Fruit fly (Drosophila melanogaster) whole organism, embryonic: ENCODE results near the gene Sur-8.

Experiments used
- ATbp ChIP-seq: fragments of 200-800 bp; sonication (Bioruptor generic); optimal IDR thresholded peaks from 2 replicates; lab custom pipeline; 2017; ENCODE audit warnings: missing biosample characterization, mild to moderate bottlenecking, missing genetic modification characterization, missing genetic modification reagents
- Abd-B ChIP-seq: fragments of 200-800 bp; sonication (Bioruptor generic); optimal IDR thresholded peaks from 2 replicates; lab custom pipeline; 2018; ENCODE audit warnings: missing biosample characterization, mild to moderate bottlenecking, missing genetic modification characterization, moderate library complexity
- BEAF-32 ChIP-seq: fragments of 200-800 bp; sonication (Bioruptor generic); optimal IDR thresholded peaks from 3 replicates; lab custom pipeline; 2017; ENCODE audit warnings: missing biosample characterization, missing genetic modification characterization, mild to moderate bottlenecking, moderate library complexity, missing genetic modification reagents
- CG10321 ChIP-seq: fragments of 200-800 bp; sonication (Bioruptor generic); IDR thresholded peaks from 2 replicates; pipeline ENCODE4 v1.3.6; 2022; ENCODE audit warnings: missing biosample characterization, missing genetic modification characterization
- CG10431 ChIP-seq: fragments of 200-800 bp; sonication (Bioruptor generic); optimal IDR thresholded peaks from 3 replicates; lab custom pipeline; 2018; ENCODE audit warnings: missing biosample characterization, mild to moderate bottlenecking, missing genetic modification characterization
- CG10654 ChIP-seq: fragments of 200-800 bp; sonication (Bioruptor generic); optimal IDR thresholded peaks from 2 replicates; lab custom pipeline; 2016; ENCODE audit warnings: missing biosample characterization, missing genetic modification characterization
- CG10979 ChIP-seq: fragments of 200-800 bp; sonication (Bioruptor generic); optimal IDR thresholded peaks from 2 replicates; lab custom pipeline; 2018; ENCODE audit warnings: missing biosample characterization, mild to moderate bottlenecking, missing genetic modification characterization, moderate library complexity
- CG11695 ChIP-seq: fragments of 200-800 bp; sonication (Bioruptor generic); IDR thresholded peaks from 3 replicates; pipeline ENCODE4 v1.3.6; 2022; ENCODE audit warnings: missing biosample characterization, missing genetic modification characterization
- CG14667 ChIP-seq: fragments of 200-800 bp; sonication (Bioruptor generic); IDR thresholded peaks from 2 replicates; pipeline ENCODE4 v1.3.6; 2022; ENCODE audit warnings: missing biosample characterization, missing genetic modification characterization
- CG15601 ChIP-seq: fragments of 200-800 bp; sonication (Bioruptor generic); optimal IDR thresholded peaks from 3 replicates; lab custom pipeline; 2019; ENCODE audit warnings: missing biosample characterization, mild to moderate bottlenecking, missing genetic modification characterization, moderate library complexity
- CG1792 ChIP-seq: fragments of 200-800 bp; sonication (Bioruptor generic); optimal IDR thresholded peaks from 2 replicates; lab custom pipeline; 2016; ENCODE audit warnings: missing biosample characterization, missing genetic modification characterization
- CG18262 ChIP-seq: fragments of 200-800 bp; optimal IDR thresholded peaks from 3 replicates; lab custom pipeline; 2019; ENCODE audit warnings: missing biosample characterization, mild to moderate bottlenecking, missing genetic modification characterization, moderate library complexity
- CG2202 ChIP-seq: fragments of 200-800 bp; sonication (Bioruptor generic); optimal IDR thresholded peaks from 2 replicates; lab custom pipeline; 2018; ENCODE audit warnings: missing biosample characterization, mild to moderate bottlenecking, missing genetic modification characterization
- CG2712 ChIP-seq: fragments of 200-800 bp; optimal IDR thresholded peaks from 3 replicates; lab custom pipeline; 2019; ENCODE audit warnings: missing biosample characterization, mild to moderate bottlenecking, missing genetic modification characterization, moderate library complexity
- CG31441 ChIP-seq: fragments of 200-800 bp; sonication (Bioruptor generic); IDR thresholded peaks from 2 replicates; pipeline ENCODE4 v1.3.6; 2022; ENCODE audit warnings: missing biosample characterization, missing genetic modification characterization
- CG3407 ChIP-seq: fragments of 200-800 bp; sonication (Bioruptor generic); optimal IDR thresholded peaks from 2 replicates; lab custom pipeline; 2018; ENCODE audit warnings: missing biosample characterization, mild to moderate bottlenecking, missing genetic modification characterization
- CG34422 ChIP-seq: fragments of 200-800 bp; sonication (Bioruptor generic); IDR thresholded peaks from 3 replicates; pipeline ENCODE4 v1.3.6; 2022; ENCODE audit warnings: missing biosample characterization, missing genetic modification characterization
- CG3847 ChIP-seq: fragments of 200-800 bp; sonication (Bioruptor generic); IDR thresholded peaks from 2 replicates; pipeline ENCODE4 v1.3.6; 2022; ENCODE audit warnings: missing biosample characterization, missing genetic modification characterization
- CG4282 ChIP-seq: fragments of 200-800 bp; sonication (Bioruptor generic); optimal IDR thresholded peaks from 2 replicates; lab custom pipeline; 2016; ENCODE audit warnings: missing biosample characterization, missing genetic modification characterization
- CG4424 ChIP-seq: fragments of 200-800 bp; sonication (Bioruptor generic); optimal IDR thresholded peaks from 3 replicates; lab custom pipeline; 2016; ENCODE audit warnings: missing biosample characterization, missing genetic modification characterization
- CG6689 ChIP-seq: fragments of 200-800 bp; sonication (Bioruptor generic); IDR thresholded peaks from 2 replicates; pipeline ENCODE4 v1.3.6; 2022; ENCODE audit warnings: missing biosample characterization, missing genetic modification characterization
- CG6854 ChIP-seq: fragments of 200-800 bp; sonication (Bioruptor generic); optimal IDR thresholded peaks from 3 replicates; lab custom pipeline; 2017; ENCODE audit warnings: missing biosample characterization, mild to moderate bottlenecking, missing genetic modification characterization
- CoRest ChIP-seq: fragments of 200-800 bp; sonication (Bioruptor generic); optimal IDR thresholded peaks from 3 replicates; lab custom pipeline; 2018; ENCODE audit warnings: missing biosample characterization, mild to moderate bottlenecking, missing genetic modification characterization, moderate library complexity
- CrebB ChIP-seq: fragments of 200-800 bp; sonication (Bioruptor generic); optimal IDR thresholded peaks from 3 replicates; lab custom pipeline; 2018; ENCODE audit warnings: missing biosample characterization, mild to moderate bottlenecking, missing genetic modification characterization
- Dad ChIP-seq: fragments of 200-800 bp; sonication (Bioruptor generic); optimal IDR thresholded peaks from 3 replicates; lab custom pipeline; 2016; ENCODE audit warnings: missing biosample characterization, missing genetic modification characterization
- Dfd ChIP-seq, 2 experiments: fragments of >200 bp; optimal IDR thresholded peaks; 2 replicates each; lab custom pipeline; 2017; ENCODE audit warnings: missing biosample characterization in 2 of 2, missing genetic modification characterization in 2 of 2
- Dll ChIP-seq: fragments of 200-800 bp; sonication (Bioruptor generic); IDR thresholded peaks from 4 replicates; pipeline ENCODE4 v1.3.6; 2022; ENCODE audit warnings: missing biosample characterization, missing genetic modification characterization; ENCODE audit not compliant: partially characterized antibody
- Dref ChIP-seq: fragments of 200-800 bp; sonication (Bioruptor generic); IDR thresholded peaks from 2 replicates; pipeline ENCODE4 v1.3.6; 2022; ENCODE audit warnings: missing biosample characterization, missing genetic modification characterization
- Fer2 ChIP-seq: fragments of 200-800 bp; sonication (Bioruptor generic); optimal IDR thresholded peaks from 2 replicates; lab custom pipeline; 2018; ENCODE audit warnings: missing biosample characterization, mild to moderate bottlenecking, missing genetic modification characterization, moderate library complexity
- H2.0 ChIP-seq: fragments of 200-800 bp; sonication (Bioruptor generic); IDR thresholded peaks from 2 replicates; pipeline ENCODE4 v1.3.6; 2022; ENCODE audit warnings: missing biosample characterization, missing genetic modification characterization
- Myb ChIP-seq: fragments of 200-800 bp; sonication (Bioruptor generic); optimal IDR thresholded peaks from 2 replicates; lab custom pipeline; 2016; ENCODE audit warnings: missing biosample characterization, missing genetic modification characterization
- NC2β ChIP-seq: fragments of 200-800 bp; sonication (Bioruptor generic); optimal IDR thresholded peaks from 2 replicates; lab custom pipeline; 2016; ENCODE audit warnings: missing biosample characterization, missing genetic modification characterization
- Opbp ChIP-seq: fragments of 200-800 bp; sonication (Bioruptor generic); IDR thresholded peaks from 3 replicates; pipeline ENCODE4 v1.3.6; 2022; ENCODE audit warnings: missing biosample characterization, missing genetic modification characterization; ENCODE audit not compliant: partially characterized antibody
- abd-A ChIP-seq: fragments of 200-800 bp; sonication (Bioruptor generic); optimal IDR thresholded peaks from 3 replicates; lab custom pipeline; 2019; ENCODE audit warnings: missing biosample characterization, mild to moderate bottlenecking, missing genetic modification characterization, moderate library complexity
- al ChIP-seq: fragments of 200-800 bp; sonication (Bioruptor generic); IDR thresholded peaks from 2 replicates; pipeline ENCODE4 v1.3.6; 2022; ENCODE audit warnings: missing biosample characterization, missing genetic modification characterization
- ap ChIP-seq: fragments of 200-800 bp; sonication (Bioruptor generic); IDR thresholded peaks from 2 replicates; pipeline ENCODE4 v1.3.6; 2022; ENCODE audit warnings: missing biosample characterization, missing genetic modification characterization
- cg ChIP-seq: fragments of 200-800 bp; sonication (Bioruptor generic); optimal IDR thresholded peaks from 3 replicates; lab custom pipeline; 2019; ENCODE audit warnings: missing biosample characterization, mild to moderate bottlenecking, missing genetic modification characterization, moderate library complexity
- corto ChIP-seq: fragments of 200-800 bp; sonication (Bioruptor generic); optimal IDR thresholded peaks from 2 replicates; lab custom pipeline; 2016; ENCODE audit warnings: missing biosample characterization, mild to moderate bottlenecking, missing genetic modification characterization, moderate library complexity
- dmrt99B ChIP-seq: fragments of 200-800 bp; sonication (Bioruptor generic); optimal IDR thresholded peaks from 2 replicates; lab custom pipeline; 2018; ENCODE audit warnings: missing biosample characterization, mild to moderate bottlenecking, missing genetic modification characterization, moderate library complexity
- dpn ChIP-seq, 2 experiments: fragments of 200-800 bp; sonication (Bioruptor generic); optimal IDR thresholded peaks; 3 replicates each; lab custom pipeline; 2016; ENCODE audit warnings: missing biosample characterization in 2 of 2, missing genetic modification characterization in 2 of 2
- emc ChIP-seq: fragments of 200-800 bp; sonication (Bioruptor generic); optimal IDR thresholded peaks from 2 replicates; lab custom pipeline; 2016; ENCODE audit warnings: missing biosample characterization, missing genetic modification characterization
- gce ChIP-seq: fragments of 200-800 bp; sonication (Bioruptor generic); IDR thresholded peaks from 3 replicates; pipeline ENCODE4 v1.3.6; 2022; ENCODE audit warnings: missing biosample characterization, missing genetic modification characterization
- gcm2 ChIP-seq: fragments of 200-800 bp; sonication (Bioruptor generic); optimal IDR thresholded peaks from 2 replicates; lab custom pipeline; 2016; ENCODE audit warnings: missing biosample characterization, missing genetic modification characterization
- jing ChIP-seq: fragments of 200-800 bp; sonication (Bioruptor generic); optimal IDR thresholded peaks from 2 replicates; lab custom pipeline; 2018; ENCODE audit warnings: missing biosample characterization, mild to moderate bottlenecking, missing genetic modification characterization
- nerfin-1 ChIP-seq: fragments of 200-800 bp; sonication (Bioruptor generic); optimal IDR thresholded peaks from 3 replicates; lab custom pipeline; 2019; ENCODE audit warnings: missing biosample characterization, mild to moderate bottlenecking, missing genetic modification characterization, moderate library complexity
- oc ChIP-seq: fragments of 200-800 bp; sonication (Bioruptor generic); optimal IDR thresholded peaks from 2 replicates; lab custom pipeline; 2018; ENCODE audit warnings: missing biosample characterization, mild to moderate bottlenecking, missing genetic modification characterization, moderate library complexity
- pb ChIP-seq: fragments of 200-800 bp; sonication (Bioruptor generic); optimal IDR thresholded peaks from 3 replicates; lab custom pipeline; 2016; ENCODE audit warnings: missing biosample characterization, missing genetic modification characterization
- prd ChIP-seq, 3 experiments: fragments of >200 bp in 2 of 3; fragments of 200-800 bp in 1 of 3; sonication (Bioruptor generic) in 1 of 3; optimal IDR thresholded peaks in 2 of 3; IDR thresholded peaks in 1 of 3; 2 replicates in 2 of 3; 3 replicates in 1 of 3; pipeline versions ENCODE4 v1.3.6 to Lab custom; 2017 to 2022; ENCODE audit warnings: missing biosample characterization in 1 of 3, missing genetic modification characterization in 1 of 3
- pros ChIP-seq: fragments of 200-800 bp; sonication (Bioruptor generic); optimal IDR thresholded peaks from 3 replicates; lab custom pipeline; 2019; ENCODE audit warnings: missing biosample characterization, mild to moderate bottlenecking, missing genetic modification characterization, moderate library complexity
- tio ChIP-seq: fragments of 200-800 bp; sonication (Bioruptor generic); optimal IDR thresholded peaks from 2 replicates; lab custom pipeline; 2017; ENCODE audit warnings: missing biosample characterization, missing genetic modification characterization, inconsistent platforms
- wek ChIP-seq: fragments of 200-800 bp; sonication (Bioruptor generic); optimal IDR thresholded peaks from 3 replicates; lab custom pipeline; 2018; ENCODE audit warnings: missing biosample characterization, mild to moderate bottlenecking, missing genetic modification characterization, moderate library complexity

The Sur-8 gene

dm6 chr3R:17400675-17401118 is 1.6 kb downstream of the Sur-8 start (continued):
- TF ChIP-seq CG11695 (GFP tag; lab: Robert Waterston, UW) (no peak), CG4282 (GFP tag; lab: Kevin White, UChicago) (no peak), corto (GFP tag; lab: Kevin White, UChicago) (no peak), CG10321 (GFP tag; lab: Robert Waterston, UW) (no peak), Dfd (GFP tag; optimal IDR thresholded peaks at IDR 0.05; lab: Kevin White, UChicago) (no peak), Myb (GFP tag; lab: Kevin White, UChicago) (no peak), CG6854 (GFP tag; lab: Kevin White, UChicago) (peak; percentile 17), wek (GFP tag; lab: Kevin White, UChicago) (no peak), Abd-B (GFP tag; lab: Kevin White, UChicago) (peak; percentile 55), CG18262 (tag; lab: Kevin White, UChicago) (peak; percentile 61), Fer2 (no peak), CrebB (tag; lab: Kevin White, UChicago) (no peak), pros (GFP tag; lab: Kevin White, UChicago) (no peak), cg (GFP tag; lab: Kevin White, UChicago) (no peak), gcm2 (GFP tag; lab: Kevin White, UChicago) (no peak), oc (no peak), CG2712 (tag; lab: Kevin White, UChicago) (peak; percentile 43), Dad (peak; percentile 1), BEAF-32 (no peak), NC2β (GFP tag; lab: Kevin White, UChicago) (no peak), dmrt99B (tag; lab: Kevin White, UChicago) (peak; percentile 78), CG3407 (GFP tag; lab: Kevin White, UChicago) (no peak), CG10431 (no peak), dpn (GFP tag; optimal IDR thresholded peaks at IDR 0.05; lab: Kevin White, UChicago) (no peak), prd (optimal IDR thresholded peaks at IDR 0.05; lab: Kevin White, UChicago) (no peak), prd (GFP tag; IDR thresholded peaks at IDR 0.05; lab: Robert Waterston, UW) (peak; percentile 18; the same call in 1 of the 3 replicates), CG3847 (no peak), CG1792 (peak; percentile 27), Dll (GFP tag; lab: Robert Waterston, UW) (no peak), jing (GFP tag; lab: Kevin White, UChicago) (no peak), CG4424 (GFP tag; lab: Kevin White, UChicago) (peak; percentile 56), H2.0 (GFP tag; lab: Robert Waterston, UW) (no peak), CG2202 (tag; lab: Kevin White, UChicago) (no peak), CG15601 (tag; lab: Kevin White, UChicago) (no peak), nerfin-1 (tag; lab: Kevin White, UChicago) (peak; percentile 49), CG10979 (tag; lab: Kevin White, UChicago) (peak; percentile 74), pb (GFP tag; lab: Kevin White, UChicago) (peak; percentile 41), ap (GFP tag; lab: Robert Waterston, UW) (no peak), abd-A (no peak), CG14667 (GFP tag; lab: Robert Waterston, UW) (no peak), tio (no peak), al (GFP tag; lab: Robert Waterston, UW) (no peak), CG31441 (no peak), ATbp (GFP tag; lab: Kevin White, UChicago) (no peak), gce (no peak), Opbp (GFP tag; lab: Robert Waterston, UW) (no peak), CoRest (tag; lab: Kevin White, UChicago) (peak; percentile 3), Dref (GFP tag; lab: Robert Waterston, UW) (no peak), CG6689 (GFP tag; lab: Robert Waterston, UW) (no peak), CG34422 (GFP tag; lab: Robert Waterston, UW) (peak; percentile 24; the same call in 1 of the 3 replicates), CG10654 (GFP tag; lab: Kevin White, UChicago) (peak; percentile 48), emc (GFP tag; lab: Kevin White, UChicago) (no peak)
